Worm (Caenorhabditis elegans): Measurements from ENCODE around the gene prk-1.

The prk-1 gene

ce11 chrIII:6969781-6970342 is 20.1 kb upstream of the prk-1 start:
- TF ChIP-seq unc-39 (tag; optimal IDR thresholded peaks at IDR 0.05), result no peak
- peak; percentile 6 for TF ChIP-seq nhr-21 (tag; optimal IDR thresholded peaks at IDR 0.05)
- no peak for TF ChIP-seq egl-27 (tag; optimal IDR thresholded peaks at IDR 0.05)
- TF ChIP-seq mdl-1 (tag; optimal IDR thresholded peaks at IDR 0.05), result no peak
- no peak for TF ChIP-seq sma-9 (GFP tag; optimal IDR thresholded peaks at IDR 0.05)
- TF ChIP-seq sma-9 (tag; optimal IDR thresholded peaks at IDR 0.05), result no peak
- TF ChIP-seq ama-1 (optimal IDR thresholded peaks at IDR 0.05), result no peak
- peak in 1 of 2 experiments; percentile 2 for TF ChIP-seq lsy-2 (tag; optimal IDR thresholded peaks at IDR 0.05)
- no peak for TF ChIP-seq gmeb-1 (tag; optimal IDR thresholded peaks at IDR 0.05)
- no peak for TF ChIP-seq snpc-4 (tag; optimal IDR thresholded peaks at IDR 0.05)
- no peak for TF ChIP-seq zag-1 (tag; optimal IDR thresholded peaks at IDR 0.05)
- TF ChIP-seq ZK546.5 (tag; optimal IDR thresholded peaks at IDR 0.05), result no peak
- TF ChIP-seq sma-3 (GFP tag; optimal IDR thresholded peaks at IDR 0.05), result no peak
- no peak for TF ChIP-seq nhr-23 (tag; optimal IDR thresholded peaks at IDR 0.05)
- TF ChIP-seq Y55F3AM.14 (GFP tag; optimal IDR thresholded peaks at IDR 0.05), result peak; percentile 20
- TF ChIP-seq lin-11 (tag; optimal IDR thresholded peaks at IDR 0.05), result no peak
- no peak for TF ChIP-seq crh-2 (tag; optimal IDR thresholded peaks at IDR 0.05)
- TF ChIP-seq ztf-4 (tag; optimal IDR thresholded peaks at IDR 0.05), result no peak
- TF ChIP-seq elt-1 (tag; optimal IDR thresholded peaks at IDR 0.05), result no peak

ce11 chrIII:6970744-6971143 is 19.2 kb upstream of the prk-1 start:
- no peak for TF ChIP-seq elt-1 (tag; optimal IDR thresholded peaks at IDR 0.05)
- TF ChIP-seq fos-1 (tag; optimal IDR thresholded peaks at IDR 0.05), result no peak

ce11 chrIII:6971662-6972284 is 18.2 kb upstream of the prk-1 start, which contains the start of the genes eef-1A.1 and rfc-4:
Gene eef-1A.1 (minus strand): TSS chrIII:6971712.
Gene rfc-4 (plus strand): TSS chrIII:6972253.
- TF ChIP-seq nhr-10 (tag; optimal IDR thresholded peaks at IDR 0.05) (peak; percentile 18), fos-1 (tag; optimal IDR thresholded peaks at IDR 0.05) (peak; percentile 98), mab-5 (tag; optimal IDR thresholded peaks at IDR 0.05) (peak; percentile 92), sma-9 (GFP tag; optimal IDR thresholded peaks at IDR 0.05) (peak; percentile 93), sma-9 (tag; optimal IDR thresholded peaks at IDR 0.05) (no peak), gmeb-1 (tag; optimal IDR thresholded peaks at IDR 0.05) (peak; percentile 97), sma-3 (GFP tag; optimal IDR thresholded peaks at IDR 0.05) (peak; percentile 98), R02D3.7 (tag; optimal IDR thresholded peaks at IDR 0.05) (peak; percentile 79), mbf-1 (tag; optimal IDR thresholded peaks at IDR 0.05) (no peak), peb-1 (tag; optimal IDR thresholded peaks at IDR 0.05) (no peak), egl-27 (tag; optimal IDR thresholded peaks at IDR 0.05) (peak; percentile 55), ztf-1 (GFP tag; conservative IDR thresholded peaks at IDR 0.05) (no peak), ztf-11 (tag; optimal IDR thresholded peaks at IDR 0.05) (no peak), lin-39 (tag; optimal IDR thresholded peaks at IDR 0.05) (no peak), mdl-1 (tag; optimal IDR thresholded peaks at IDR 0.05) (peak in 1 of 2 experiments; percentile 78), ceh-16 (tag; optimal IDR thresholded peaks at IDR 0.05) (peak; percentile 87), C34F6.9 (tag; optimal IDR thresholded peaks at IDR 0.05) (peak; percentile 100), blmp-1 (tag; optimal IDR thresholded peaks at IDR 0.05; ENCODE audit: insufficient read depth) (peak; percentile 86), nhr-237 (tag; optimal IDR thresholded peaks at IDR 0.05) (peak; percentile 47), aly-2 (tag; optimal IDR thresholded peaks at IDR 0.05) (no peak), nhr-77 (tag; optimal IDR thresholded peaks at IDR 0.05) (peak; percentile 71), lin-13 (GFP tag; optimal IDR thresholded peaks at IDR 0.05) (peak; percentile 97), lin-11 (tag; optimal IDR thresholded peaks at IDR 0.05) (peak; percentile 98), ztf-4 (tag; optimal IDR thresholded peaks at IDR 0.05) (peak; percentile 88), F13H6.1 (tag; optimal IDR thresholded peaks at IDR 0.05) (peak; percentile 87), crh-2 (tag; optimal IDR thresholded peaks at IDR 0.05) (peak; percentile 98), zag-1 (tag; optimal IDR thresholded peaks at IDR 0.05) (peak; percentile 83), nhr-25 (tag; optimal IDR thresholded peaks at IDR 0.05) (peak; percentile 98), nhr-6 (tag; optimal IDR thresholded peaks at IDR 0.05) (peak; percentile 97), dmd-4 (tag; optimal IDR thresholded peaks at IDR 0.05) (no peak), lsy-2 (tag; optimal IDR thresholded peaks at IDR 0.05) (peak; percentile 98 to 100), ceh-82 (tag; optimal IDR thresholded peaks at IDR 0.05) (peak; percentile 81), nhr-23 (tag; optimal IDR thresholded peaks at IDR 0.05) (no peak), unc-62 (GFP tag; optimal IDR thresholded peaks at IDR 0.05) (no peak), nhr-129 (tag; optimal IDR thresholded peaks at IDR 0.05) (peak; percentile 99), elt-1 (tag; optimal IDR thresholded peaks at IDR 0.05) (no peak), ama-1 (optimal IDR thresholded peaks at IDR 0.05) (peak; percentile 90), unc-39 (tag; optimal IDR thresholded peaks at IDR 0.05) (no peak), snpc-4 (tag; optimal IDR thresholded peaks at IDR 0.05) (peak; percentile 86), sem-4 (tag; optimal IDR thresholded peaks at IDR 0.05) (peak; percentile 96), skn-1 (tag; optimal IDR thresholded peaks at IDR 0.05) (peak; percentile 91), Y55F3AM.14 (GFP tag; optimal IDR thresholded peaks at IDR 0.05) (peak; percentile 88), nhr-12 (tag; optimal IDR thresholded peaks at IDR 0.05) (peak; percentile 68), elt-3 (tag; optimal IDR thresholded peaks at IDR 0.05) (no peak), unc-55 (GFP tag; optimal IDR thresholded peaks at IDR 0.05) (peak; percentile 99)
